Fruit fly (Drosophila melanogaster) whole organism, prepupa: Measurements from ENCODE around the gene CG2577.

ENCODE experiments used
- CG11762 ChIP-seq: fragments of 200-800 bp; sonication (Bioruptor generic); optimal IDR thresholded peaks from 3 replicates; lab custom pipeline; 2016; ENCODE audit warnings: missing biosample characterization, missing genetic modification characterization; ENCODE audit not compliant: insufficient read depth
- Eip93F ChIP-seq: fragments of 200-800 bp; sonication (Bioruptor generic); optimal IDR thresholded peaks from 2 replicates; lab custom pipeline; 2016; ENCODE audit warnings: missing biosample characterization, mild to moderate bottlenecking, missing genetic modification characterization

DNA sequence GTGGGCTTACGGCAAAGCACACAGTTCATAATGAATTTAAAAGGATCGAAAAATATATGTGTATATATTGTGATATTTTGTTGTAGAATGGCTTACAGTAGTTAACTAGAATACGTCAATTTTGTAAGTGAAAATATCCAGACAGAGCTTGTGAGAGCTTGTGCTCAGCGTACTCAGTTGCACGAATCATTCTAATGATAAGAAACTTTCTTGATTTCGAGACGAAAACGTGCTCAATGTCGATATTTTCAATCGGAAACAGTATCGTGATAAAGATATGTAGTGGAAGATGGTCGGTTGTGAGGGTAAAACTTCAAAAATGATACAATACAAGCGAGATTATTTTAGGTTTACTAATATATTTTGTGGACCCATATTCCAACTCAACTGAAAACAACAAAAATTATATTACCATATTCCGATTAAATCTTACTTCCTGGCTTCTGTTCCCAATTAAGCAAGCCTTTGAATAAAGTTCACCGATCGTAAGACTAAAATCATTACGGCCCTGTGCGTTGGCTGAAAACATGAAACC, 35.5 kb downstream of the CG2577 start, which contains the start of the genes CG32651 and CG2574:
- TF ChIP-seq CG11762 (GFP tag; lab: Kevin White, UChicago) (no peak), Eip93F (no peak)
